Worm (Caenorhabditis elegans) whole organism, young adult: ENCODE data around the gene K04E7.1.
A peak's percentile ranks its signal among the peaks of the same experiment; 100 is the strongest.

Experiments
- C17E4.6 ChIP-seq: fragments of 200-800 bp; sonication (Bioruptor generic); IDR thresholded peaks from 2 replicates; pipeline ENCODE4 v1.3.6; 2022; ENCODE audit warnings: missing genetic modification reagents, missing genetic modification characterization, missing compliant biosample characterization
- D2030.7 ChIP-seq: fragments of 200-800 bp; sonication (Bioruptor generic); IDR thresholded peaks from 2 replicates; pipeline ENCODE4 v1.3.6; 2022; ENCODE audit warnings: missing genetic modification reagents, missing genetic modification characterization, missing compliant biosample characterization
- F10E7.11 ChIP-seq: sonication (generic microtip); optimal IDR thresholded peaks from 2 replicates; lab custom pipeline; 2017; ENCODE audit warnings: mild to moderate bottlenecking, missing genetic modification characterization, moderate library complexity, missing compliant biosample characterization
- F39B2.1 ChIP-seq: fragments of 200-800 bp; sonication (Bioruptor generic); IDR thresholded peaks from 2 replicates; pipeline ENCODE4 v1.3.6; 2022; ENCODE audit warnings: missing genetic modification reagents, missing genetic modification characterization, missing compliant biosample characterization
- F57C9.4 ChIP-seq: sonication (generic microtip); optimal IDR thresholded peaks from 2 replicates; lab custom pipeline; 2017; ENCODE audit warnings: mild to moderate bottlenecking, missing genetic modification characterization, missing compliant biosample characterization
- Y53F4B.3 ChIP-seq: fragments of 200-800 bp; sonication (Bioruptor generic); IDR thresholded peaks from 2 replicates; pipeline ENCODE4 v1.3.6; 2022; ENCODE audit warnings: missing genetic modification reagents, missing genetic modification characterization, missing compliant biosample characterization
- Y56A3A.18 ChIP-seq: fragments of 200-800 bp; sonication (Bioruptor generic); IDR thresholded peaks from 2 replicates; pipeline ENCODE4 v1.3.6; 2022; ENCODE audit warnings: missing genetic modification reagents, missing genetic modification characterization, missing compliant biosample characterization
- aptf-3 ChIP-seq: fragments of 200-800 bp; sonication (Bioruptor generic); IDR thresholded peaks from 2 replicates; pipeline ENCODE4 v1.3.6; 2022; ENCODE audit warnings: missing genetic modification characterization, missing compliant biosample characterization
- atf-7 ChIP-seq: sonication (generic microtip); optimal IDR thresholded peaks from 2 replicates; lab custom pipeline; 2017; ENCODE audit warnings: mild to moderate bottlenecking, missing genetic modification characterization, missing compliant biosample characterization
- ceh-58 ChIP-seq: fragments of 200-800 bp; sonication (Bioruptor generic); IDR thresholded peaks from 2 replicates; pipeline ENCODE4 v1.3.6; 2022; ENCODE audit warnings: missing genetic modification characterization, missing compliant biosample characterization
- die-1 ChIP-seq: sonication (generic microtip); optimal IDR thresholded peaks from 2 replicates; lab custom pipeline; 2016; ENCODE audit warnings: missing genotype, mild to moderate bottlenecking, missing genetic modification characterization, missing compliant biosample characterization
- dox-1 ChIP-seq: fragments of 200-800 bp; sonication (Bioruptor generic); IDR thresholded peaks from 2 replicates; pipeline ENCODE4 v1.3.6; 2022; ENCODE audit warnings: missing genetic modification reagents, missing genetic modification characterization, missing compliant biosample characterization
- efl-1 ChIP-seq: fragments of 150-350 bp; optimal IDR thresholded peaks from 2 replicates; lab custom pipeline; 2014; ENCODE audit warnings: missing biosample characterization, missing genetic modification reagents, missing genetic modification characterization
- egl-44 ChIP-seq: fragments of 200-800 bp; sonication (Bioruptor generic); IDR thresholded peaks from 2 replicates; pipeline ENCODE4 v1.3.6; 2022; ENCODE audit warnings: missing genetic modification reagents, missing genetic modification characterization, missing compliant biosample characterization
- ekl-4 ChIP-seq: fragments of 200-800 bp; sonication (Bioruptor generic); IDR thresholded peaks from 2 replicates; pipeline ENCODE4 v1.3.6; 2022; ENCODE audit warnings: missing genetic modification reagents, missing genetic modification characterization, missing compliant biosample characterization
- ets-4 ChIP-seq: fragments of 200-800 bp; sonication (Bioruptor generic); optimal IDR thresholded peaks from 2 replicates; lab custom pipeline; 2018; ENCODE audit warnings: mild to moderate bottlenecking, missing genetic modification characterization, missing compliant biosample characterization
- hmg-20 ChIP-seq: fragments of 200-800 bp; sonication (Bioruptor generic); IDR thresholded peaks from 2 replicates; pipeline ENCODE4 v1.3.6; 2022; ENCODE audit warnings: missing genetic modification reagents, missing genetic modification characterization, missing compliant biosample characterization
- hrde-1 ChIP-seq: sonication (generic microtip); optimal IDR thresholded peaks from 2 replicates; lab custom pipeline; 2016; ENCODE audit warnings: missing genetic modification characterization, mild to moderate bottlenecking, missing compliant biosample characterization, moderate library complexity, missing genotype, missing genetic modification reagents, borderline replicate concordance
- let-607 ChIP-seq, 2 experiments: fragments of 200-800 bp in 1 of 2; sonication (Bioruptor generic) in 1 of 2; sonication (generic microtip) in 1 of 2; optimal IDR thresholded peaks; 2 replicates each; lab custom pipeline; 2016 to 2018; ENCODE audit warnings: mild to moderate bottlenecking in 2 of 2, missing compliant biosample characterization in 2 of 2, missing genetic modification characterization in 2 of 2, moderate library complexity in 2 of 2, missing genotype in 1 of 2
- lin-40 ChIP-seq: sonication (generic microtip); optimal IDR thresholded peaks from 2 replicates; lab custom pipeline; 2016; ENCODE audit warnings: missing genetic modification characterization, mild to moderate bottlenecking, missing compliant biosample characterization, missing genotype, missing genetic modification reagents
- lin-54 ChIP-seq: fragments of 200-800 bp; sonication (Bioruptor generic); optimal IDR thresholded peaks from 2 replicates; lab custom pipeline; 2018; ENCODE audit warnings: mild to moderate bottlenecking, missing genetic modification characterization, missing compliant biosample characterization
- lsy-27 ChIP-seq: sonication (generic microtip); optimal IDR thresholded peaks from 2 replicates; lab custom pipeline; 2017; ENCODE audit warnings: missing genetic modification characterization, mild to moderate bottlenecking, missing compliant biosample characterization, antibody characterized with exemption, missing genotype, borderline replicate concordance; ENCODE audit not compliant: insufficient read depth
- madf-8 ChIP-seq: fragments of 200-800 bp; sonication (Bioruptor generic); conservative IDR thresholded peaks from 2 replicates; pipeline ENCODE4 v1.3.6; 2022; ENCODE audit warnings: missing genetic modification reagents, missing genetic modification characterization, missing compliant biosample characterization
- nfyb-1 ChIP-seq: fragments of 200-800 bp; sonication (Bioruptor generic); IDR thresholded peaks from 2 replicates; pipeline ENCODE4 v1.3.6; 2022; ENCODE audit warnings: missing genetic modification reagents, missing genetic modification characterization, missing compliant biosample characterization
- nhr-120 ChIP-seq: fragments of 200-800 bp; sonication (Bioruptor generic); IDR thresholded peaks from 2 replicates; pipeline ENCODE4 v1.3.6; 2022; ENCODE audit warnings: missing genetic modification characterization, missing compliant biosample characterization
- nhr-80 ChIP-seq: sonication (generic microtip); optimal IDR thresholded peaks from 2 replicates; lab custom pipeline; 2016; ENCODE audit warnings: missing genetic modification characterization, missing compliant biosample characterization
- sdz-38 ChIP-seq: sonication (generic microtip); optimal IDR thresholded peaks from 2 replicates; lab custom pipeline; 2016; ENCODE audit warnings: missing genotype, missing genetic modification characterization, missing compliant biosample characterization
- snpc-1.1 ChIP-seq: sonication (generic microtip); optimal IDR thresholded peaks from 2 replicates; lab custom pipeline; 2017; ENCODE audit warnings: missing genetic modification characterization, mild to moderate bottlenecking, missing compliant biosample characterization, antibody characterized with exemption, moderate library complexity, missing genotype, missing genetic modification reagents; ENCODE audit not compliant: insufficient read depth
- tbp1 ChIP-seq: fragments of 200-800 bp; sonication (Bioruptor generic); optimal IDR thresholded peaks from 2 replicates; lab custom pipeline; 2018; ENCODE audit warnings: mild to moderate bottlenecking, missing genetic modification characterization, missing compliant biosample characterization
- tbx-9 ChIP-seq: sonication (generic microtip); optimal IDR thresholded peaks from 2 replicates; lab custom pipeline; 2016; ENCODE audit warnings: borderline replicate concordance, missing genetic modification characterization, inconsistent platforms, missing compliant biosample characterization
- unc-130 ChIP-seq: sonication (generic microtip); optimal IDR thresholded peaks from 2 replicates; lab custom pipeline; 2016; ENCODE audit warnings: missing genetic modification reagents, missing genetic modification characterization, missing compliant biosample characterization
- unc-62 ChIP-seq: fragments of 150-350 bp; optimal IDR thresholded peaks from 2 replicates; lab custom pipeline; 2014; ENCODE audit warnings: missing biosample characterization, missing genetic modification reagents, missing genetic modification characterization
- ztf-22 ChIP-seq: fragments of 200-800 bp; sonication (Bioruptor generic); optimal IDR thresholded peaks from 2 replicates; lab custom pipeline; 2018; ENCODE audit warnings: mild to moderate bottlenecking, missing genetic modification characterization, moderate library complexity, missing compliant biosample characterization
- ztf-26 ChIP-seq: sonication (generic microtip); optimal IDR thresholded peaks from 2 replicates; lab custom pipeline; 2017; ENCODE audit warnings: missing genetic modification characterization, missing compliant biosample characterization
- ztf-28 ChIP-seq: fragments of 200-800 bp; sonication (Bioruptor generic); IDR thresholded peaks from 2 replicates; pipeline ENCODE4 v1.3.6; 2022; ENCODE audit warnings: missing genetic modification reagents, missing genetic modification characterization, missing compliant biosample characterization
- ztf-6 ChIP-seq: fragments of 200-800 bp; sonication (Bioruptor generic); IDR thresholded peaks from 2 replicates; pipeline ENCODE4 v1.3.6; 2022; ENCODE audit warnings: missing genetic modification reagents, missing genetic modification characterization, missing compliant biosample characterization

Gene K04E7.1

DNA sequence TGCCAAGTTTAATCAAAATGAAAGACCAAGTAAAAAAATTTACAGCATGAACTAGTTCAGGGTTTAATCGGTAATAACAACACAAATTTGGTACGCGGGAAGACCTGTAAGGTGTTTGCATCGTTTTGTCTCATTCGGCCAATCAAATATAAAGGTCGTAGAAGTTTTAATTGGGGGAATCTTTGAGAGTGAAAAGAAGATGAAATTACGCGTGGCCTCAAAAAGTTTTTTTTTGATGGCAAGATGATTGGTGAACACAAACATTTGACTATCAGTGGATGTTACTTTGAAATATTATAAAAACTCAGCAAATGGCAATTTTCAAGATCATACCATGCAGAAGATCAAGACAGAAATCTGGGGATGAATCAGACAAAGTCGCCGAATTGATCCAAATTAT lies 6.7 kb upstream of the K04E7.1 start, which contains the start of gene nas-33:
Gene nas-33 (minus strand): TSS at position 101 of the 400 bp plus-strand sequence.
- no peak for TF ChIP-seq D2030.7 (GFP tag; lab: Robert Waterston, UW)
- no peak for TF ChIP-seq ztf-26 (tag; lab: Kevin White, UChicago)
- TF ChIP-seq ceh-58: no peak
- no peak for TF ChIP-seq madf-8 (GFP tag; lab: Robert Waterston, UW)
- no peak for TF ChIP-seq tbx-9 (tag; lab: Kevin White, UChicago)
- no peak for TF ChIP-seq unc-130 (GFP tag; lab: Kevin White, UChicago)
- TF ChIP-seq efl-1 (GFP tag; lab: Kevin White, UChicago): no peak
- no peak for TF ChIP-seq nhr-120
- no peak for TF ChIP-seq hmg-20
- no peak for TF ChIP-seq F57C9.4 (tag; lab: Kevin White, UChicago)

DNA sequence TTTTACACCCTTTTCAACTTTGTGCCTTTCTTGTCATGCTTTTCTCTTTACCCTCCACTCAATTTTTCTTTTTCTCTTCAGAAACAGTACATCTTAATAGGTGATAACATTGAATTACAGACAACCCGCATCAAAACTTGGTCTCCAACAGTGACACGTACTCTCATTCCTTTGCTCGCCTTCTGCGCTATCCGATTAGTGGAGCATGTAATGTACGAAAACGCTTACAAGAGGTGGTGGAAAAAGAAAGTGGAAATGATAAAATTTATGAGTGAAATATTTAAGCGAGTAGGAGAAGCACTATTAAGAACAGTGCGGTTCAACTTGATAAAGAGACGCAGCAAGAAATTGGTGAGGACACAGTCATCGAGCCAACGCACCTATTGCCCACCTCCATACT lies 5.3 kb upstream of the K04E7.1 start, which contains the start of gene pept-1:
Gene pept-1 (plus strand): TSS at position 306 of the 400 bp plus-strand sequence.
- TF ChIP-seq F39B2.1 (no peak), ets-4 (GFP tag; lab: Kevin White, UChicago) (peak; percentile 87), lin-40 (no peak), let-607 (tag; optimal IDR thresholded peaks at IDR 0.05; lab: Kevin White, UChicago) (peak; percentile 12 to 13), tbp1 (GFP tag; lab: Kevin White, UChicago) (peak; percentile 25), Y56A3A.18 (GFP tag; lab: Robert Waterston, UW) (peak; percentile 70; the same call in 1 of the 2 replicates), nhr-80 (tag; lab: Kevin White, UChicago) (peak; percentile 99), dox-1 (GFP tag; lab: Robert Waterston, UW) (peak; percentile 74), hrde-1 (tag; lab: Kevin White, UChicago) (no peak), ztf-22 (peak; percentile 60), lsy-27 (tag; lab: Kevin White, UChicago) (no peak), atf-7 (peak; percentile 50)

DNA sequence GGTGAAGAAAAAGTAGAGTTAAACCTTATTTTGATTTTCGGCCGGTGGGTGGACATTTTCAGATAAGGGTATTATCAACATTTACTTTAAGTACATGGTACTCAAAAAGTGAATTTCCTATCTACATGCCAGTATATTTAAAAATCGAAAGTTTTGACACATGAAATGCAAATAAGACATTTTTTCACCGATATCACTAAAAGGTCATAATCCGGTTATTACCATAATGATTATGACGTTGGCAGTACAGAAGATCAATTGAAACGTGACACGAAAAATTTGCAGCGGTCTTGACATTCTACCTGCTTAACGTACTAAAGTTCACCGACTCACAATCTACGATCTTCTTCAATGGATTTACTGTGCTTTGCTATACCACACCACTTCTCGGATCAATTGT lies 3.8 kb upstream of the K04E7.1 start:
- TF ChIP-seq nfyb-1 (GFP tag; lab: Robert Waterston, UW) (no peak), C17E4.6 (GFP tag; lab: Robert Waterston, UW) (no peak), F10E7.11 (tag; lab: Kevin White, UChicago) (no peak), aptf-3 (GFP tag; lab: Robert Waterston, UW) (no peak), unc-62 (GFP tag; lab: Kevin White, UChicago) (no peak), lin-40 (no peak), egl-44 (no peak), ztf-6 (GFP tag; lab: Robert Waterston, UW) (no peak), madf-8 (GFP tag; lab: Robert Waterston, UW) (no peak), die-1 (tag; lab: Kevin White, UChicago) (no peak), Y53F4B.3 (no peak), ekl-4 (GFP tag; lab: Robert Waterston, UW) (no peak), ztf-22 (no peak), lin-54 (no peak), snpc-1.1 (tag; lab: Kevin White, UChicago) (no peak), sdz-38 (no peak)

DNA sequence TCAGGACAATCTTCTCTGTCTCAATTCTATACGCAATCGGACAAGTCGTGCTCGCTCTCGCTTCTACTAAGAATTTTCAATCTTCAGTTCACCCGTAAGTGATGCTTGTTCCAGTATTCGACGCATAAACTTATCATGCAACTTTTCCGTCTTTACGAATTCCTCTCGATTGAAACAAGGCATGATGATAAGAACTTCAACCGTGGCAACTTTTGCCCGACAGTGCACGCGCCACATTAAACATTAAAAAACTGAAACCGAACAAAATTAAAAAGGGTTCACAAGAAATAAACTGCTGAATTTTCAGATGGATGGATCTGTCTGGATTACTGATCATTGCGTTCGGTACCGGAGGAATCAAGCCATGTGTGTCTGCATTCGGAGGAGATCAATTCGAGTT lies 3.4 kb upstream of the K04E7.1 start:
- TF ChIP-seq ztf-28 (GFP tag; lab: Robert Waterston, UW): no peak
- TF ChIP-seq nhr-80 (tag; lab: Kevin White, UChicago): peak; percentile 54
